Fruit fly (Drosophila melanogaster) S2 (cell line): ENCODE measurements around the gene CG14684.

Experiments used
- CG8478 ChIP-seq: fragments of >200 bp; optimal IDR thresholded peaks from 2 replicates; lab custom pipeline; 2018
- CTCF ChIP-seq, 2 experiments: fragments of >200 bp; optimal IDR thresholded peaks; 2 replicates each; lab custom pipeline; 2018

Gene CG14684

dm6 chr3R:10706763-10707162, at the start of gene CG14684, which contains the start of gene CG31467:
TSS of gene CG14684 (plus strand) at chr3R:10706974.
TSS of gene CG31467 (minus strand) at chr3R:10706863.
- TF ChIP-seq CTCF (optimal IDR thresholded peaks at IDR 0.05; lab: Kevin White, UChicago) (no peak), CG8478 (lab: Kevin White, UChicago) (no peak)

- TF ChIP-seq CG8478 (lab: Kevin White, UChicago) (no peak), CTCF (optimal IDR thresholded peaks at IDR 0.05; lab: Kevin White, UChicago) (no peak)
Measured at dm6 chr3R:10658783-10659182, 48.0 kb upstream of the CG14684 start.

DNA sequence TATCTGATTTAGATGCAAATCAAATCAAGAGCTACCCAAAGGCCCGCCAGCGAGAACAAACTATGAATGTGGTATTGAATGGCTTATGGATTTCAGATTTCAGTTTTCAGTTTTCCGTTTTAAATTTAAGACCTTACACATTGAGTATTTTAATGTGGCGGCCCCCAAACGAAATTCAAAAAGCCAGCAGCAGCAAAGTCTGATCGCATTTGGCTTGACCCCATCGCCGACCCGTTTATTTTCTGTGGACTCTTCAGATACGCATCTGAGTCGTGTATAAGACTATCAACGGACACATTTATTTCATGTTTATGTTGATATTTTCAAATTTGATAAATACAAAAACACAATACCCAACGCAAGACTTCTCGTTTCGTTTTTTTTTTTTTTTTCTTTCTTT, 47.2 kb upstream of the CG14684 start:
- no peak for TF ChIP-seq CTCF (optimal IDR thresholded peaks at IDR 0.05; lab: Kevin White, UChicago)
- TF ChIP-seq CG8478 (lab: Kevin White, UChicago), result no peak

DNA sequence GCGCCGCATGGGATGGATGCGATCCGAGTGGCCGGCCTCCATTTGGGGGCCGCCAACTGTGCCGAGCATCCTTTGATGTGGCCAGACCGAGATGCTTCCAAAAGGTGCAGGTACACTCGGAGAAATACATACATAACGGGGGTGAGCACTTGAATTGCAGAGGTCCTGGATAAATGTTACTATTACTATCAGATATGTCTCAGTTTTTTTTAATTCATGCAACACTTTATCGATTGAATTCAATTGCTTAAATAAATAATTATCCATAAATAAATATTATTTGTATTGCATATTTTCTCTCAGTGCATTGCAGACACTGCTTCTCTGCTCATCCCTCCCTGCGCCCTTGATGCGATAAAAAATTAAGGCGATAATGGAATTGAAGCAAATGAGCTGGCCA, 45.7 kb upstream of the CG14684 start:
- no peak for TF ChIP-seq CG8478 (lab: Kevin White, UChicago)

dm6 chr3R:10664942-10665341, 41.8 kb upstream of the CG14684 start:
- TF ChIP-seq CG8478 (lab: Kevin White, UChicago) (no peak), CTCF (optimal IDR thresholded peaks at IDR 0.05; lab: Kevin White, UChicago) (peak; percentile 92 to 97)

DNA sequence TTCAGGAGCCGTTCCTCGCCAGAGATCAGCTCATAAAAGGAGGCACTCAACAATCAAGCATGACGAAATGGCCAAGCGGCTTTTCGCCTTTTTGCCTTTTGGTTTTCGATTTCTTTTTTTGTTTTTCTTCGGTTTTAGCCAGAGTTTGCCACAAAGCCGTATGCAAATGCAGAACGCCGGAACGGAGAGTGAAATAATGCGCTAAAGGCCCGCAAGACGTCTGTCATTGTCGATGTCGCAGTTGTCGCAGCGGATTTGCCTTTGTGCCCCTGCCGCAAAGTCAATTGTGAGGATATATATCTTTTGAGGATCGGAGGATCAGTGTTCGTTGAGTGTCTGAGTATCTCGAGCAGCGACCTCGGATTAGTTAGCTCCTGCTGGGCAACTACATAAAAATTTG, 38.8 kb upstream of the CG14684 start:
- TF ChIP-seq CTCF (optimal IDR thresholded peaks at IDR 0.05; lab: Kevin White, UChicago) (no peak), CG8478 (lab: Kevin White, UChicago) (no peak)

- TF ChIP-seq CG8478 (lab: Kevin White, UChicago) (no peak), CTCF (optimal IDR thresholded peaks at IDR 0.05; lab: Kevin White, UChicago) (no peak)
Measured at dm6 chr3R:10669950-10670349, 36.8 kb upstream of the CG14684 start.

- no peak for TF ChIP-seq CTCF (optimal IDR thresholded peaks at IDR 0.05; lab: Kevin White, UChicago)
- TF ChIP-seq CG8478 (lab: Kevin White, UChicago), result no peak
Measured at dm6 chr3R:10672680-10673079, 34.1 kb upstream of the CG14684 start.

dm6 chr3R:10673571-10673970, 33.2 kb upstream of the CG14684 start:
- TF ChIP-seq CG8478 (lab: Kevin White, UChicago), result no peak
- no peak for TF ChIP-seq CTCF (optimal IDR thresholded peaks at IDR 0.05; lab: Kevin White, UChicago)

dm6 chr3R:10675101-10675500, 31.7 kb upstream of the CG14684 start:
- TF ChIP-seq CG8478 (lab: Kevin White, UChicago) (no peak), CTCF (optimal IDR thresholded peaks at IDR 0.05; lab: Kevin White, UChicago) (peak; percentile 85 to 86)

DNA sequence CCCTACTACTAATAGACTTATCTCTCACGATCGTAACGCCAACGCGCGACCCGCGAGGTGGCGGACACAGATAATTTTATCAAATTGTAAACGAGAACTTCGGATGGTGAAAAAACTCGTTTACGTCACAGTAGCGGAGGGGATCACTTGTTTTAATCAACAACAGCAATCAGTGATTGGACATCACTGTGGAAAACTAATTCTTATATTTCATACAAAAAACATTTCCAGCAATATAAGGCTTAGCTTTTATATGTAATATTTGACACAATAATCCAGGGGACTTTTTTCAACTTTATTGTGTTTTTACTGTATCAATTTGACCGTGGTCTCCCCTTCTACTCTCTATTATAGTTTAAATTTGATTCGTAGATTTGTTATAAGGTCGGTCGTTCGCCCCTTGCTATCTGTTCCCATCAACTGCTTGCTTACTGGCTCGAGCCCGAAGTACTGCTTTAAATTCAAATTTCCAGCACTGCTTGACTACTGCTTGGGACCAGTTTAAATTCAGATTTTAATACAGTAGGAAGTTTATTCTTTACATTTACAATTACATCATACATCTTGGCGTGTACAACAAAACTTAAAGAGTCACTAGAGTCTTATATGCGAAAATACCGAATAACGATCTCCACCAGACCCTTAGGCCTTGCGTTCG, 29.4 kb upstream of the CG14684 start, which contains the start of gene CG6465:
TSS of gene CG6465 (minus strand) at position 7 of the 658 bp plus-strand sequence.
- peak; percentile 79 to 80 for TF ChIP-seq CTCF (optimal IDR thresholded peaks at IDR 0.05; lab: Kevin White, UChicago)
- TF ChIP-seq CG8478 (lab: Kevin White, UChicago), result no peak

DNA sequence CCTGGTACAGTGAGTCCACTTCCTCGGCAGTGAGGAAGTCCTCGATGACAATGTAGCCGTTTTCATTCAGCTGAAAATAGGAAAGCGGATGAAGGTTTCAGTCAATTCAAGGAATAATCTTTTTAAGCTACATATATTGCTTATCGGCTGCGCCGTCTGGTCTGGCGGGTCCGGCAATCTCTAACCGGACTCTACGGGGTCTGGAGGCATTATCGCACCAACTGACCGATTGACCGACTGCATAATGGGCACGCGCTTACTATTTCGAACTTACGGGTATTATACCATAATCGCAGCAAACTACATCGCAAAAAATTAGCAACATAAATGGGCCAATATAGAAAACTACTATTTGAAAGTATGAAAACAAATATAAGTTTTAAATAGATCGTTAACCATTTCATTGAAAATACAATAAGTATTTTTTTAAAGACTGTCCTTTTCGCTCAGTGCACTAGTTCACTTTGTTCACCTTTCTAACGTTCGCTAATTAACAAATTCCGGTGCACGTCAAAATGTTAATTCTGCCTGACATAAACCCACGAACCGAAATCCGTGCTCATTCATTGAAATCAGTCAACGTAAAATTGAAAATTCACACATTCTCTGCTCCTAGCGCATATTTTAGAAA, 27.7 kb upstream of the CG14684 start:
- TF ChIP-seq CG8478 (lab: Kevin White, UChicago), result no peak
- TF ChIP-seq CTCF (optimal IDR thresholded peaks at IDR 0.05; lab: Kevin White, UChicago), result no peak

DNA sequence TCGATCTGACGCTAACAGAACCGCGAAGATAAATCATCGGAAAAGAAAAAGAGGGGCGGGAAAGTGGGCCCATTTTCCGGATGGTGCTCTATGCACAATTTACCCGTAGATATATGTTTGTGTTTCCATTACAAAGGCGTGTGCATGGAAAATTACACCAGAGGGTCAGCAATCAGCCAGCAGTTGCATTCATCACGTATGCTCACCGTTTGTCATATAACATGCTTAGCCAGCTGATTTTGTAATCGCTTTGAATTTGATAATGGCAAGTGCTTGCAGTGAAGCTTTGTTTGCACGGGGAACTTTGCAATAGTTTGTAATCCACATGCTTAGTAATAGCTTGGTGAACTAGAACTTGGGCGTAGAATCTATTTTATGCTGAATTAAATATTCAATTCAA, 26.9 kb upstream of the CG14684 start:
- TF ChIP-seq CTCF (optimal IDR thresholded peaks at IDR 0.05; lab: Kevin White, UChicago), result no peak
- TF ChIP-seq CG8478 (lab: Kevin White, UChicago), result no peak

DNA sequence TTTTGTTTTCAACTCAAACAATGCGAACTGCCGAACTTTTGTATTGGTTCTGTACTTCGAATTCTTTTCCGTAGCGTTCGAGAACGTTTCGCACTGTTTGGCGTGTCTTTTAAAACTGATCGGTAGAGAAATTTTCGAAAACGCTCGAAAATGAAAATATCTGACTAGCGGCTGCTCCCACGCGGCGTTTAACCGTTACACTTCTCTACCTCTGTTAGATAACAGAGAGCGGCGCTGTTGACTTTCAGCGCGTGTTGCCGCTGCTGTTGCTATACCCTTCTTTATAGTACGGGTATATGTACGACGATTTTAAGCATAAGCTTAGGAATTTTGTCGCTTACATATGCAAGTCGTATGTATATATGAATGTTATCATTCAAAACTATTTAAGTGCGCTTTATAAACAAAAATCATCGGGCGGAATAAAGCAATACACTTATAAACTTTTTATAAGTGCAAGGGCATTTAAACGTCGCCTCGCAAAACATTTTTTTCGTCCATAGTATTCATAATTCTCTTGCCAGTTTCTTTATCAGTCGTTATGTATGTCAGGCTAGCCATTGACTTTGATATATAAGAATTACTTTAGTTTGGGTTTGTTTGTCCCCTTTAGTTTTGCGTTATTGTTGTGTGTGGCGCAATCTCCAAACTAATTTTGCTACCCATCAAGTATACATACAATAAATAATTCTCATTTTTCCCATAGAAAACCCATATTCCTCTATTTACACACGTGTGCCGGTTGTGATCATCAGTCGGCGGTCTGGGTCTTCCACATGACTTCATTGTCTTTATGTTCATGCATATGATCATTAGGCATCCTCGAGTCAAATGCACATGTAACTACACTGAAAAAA, 25.7 kb upstream of the CG14684 start, which contains the start of gene Phyhd1:
TSS of gene Phyhd1 (minus strand) at position 101 of the 857 bp plus-strand sequence.
- no peak for TF ChIP-seq CTCF (optimal IDR thresholded peaks at IDR 0.05; lab: Kevin White, UChicago)
- TF ChIP-seq CG8478 (lab: Kevin White, UChicago), result no peak

DNA sequence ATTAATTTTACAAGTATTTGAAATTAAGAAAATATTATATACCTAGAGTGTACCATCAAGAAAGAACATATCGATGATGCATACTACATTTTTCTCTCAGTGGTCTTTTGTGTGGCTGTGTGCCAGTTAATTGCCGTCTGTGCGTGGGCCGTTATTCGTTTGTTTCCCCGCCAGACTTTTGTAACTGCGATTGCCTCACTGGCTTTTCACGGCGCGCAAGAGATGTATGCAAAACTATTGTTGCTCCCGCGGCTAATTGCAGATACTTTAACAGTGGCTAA, 25.2 kb upstream of the CG14684 start:
- TF ChIP-seq CG8478 (lab: Kevin White, UChicago), result no peak
- no peak for TF ChIP-seq CTCF (optimal IDR thresholded peaks at IDR 0.05; lab: Kevin White, UChicago)
